Worm (Caenorhabditis elegans) whole organism, L4 larva: ENCODE data around the gene mrpl-36.
A peak's percentile ranks its signal among the peaks of the same experiment; 100 is the strongest.

Source experiments
- F10B5.3 ChIP-seq: sonication (generic microtip); optimal IDR thresholded peaks from 2 replicates; lab custom pipeline; 2016; ENCODE audit warnings: mild to moderate bottlenecking, missing genetic modification characterization, missing compliant biosample characterization
- F37D6.2 ChIP-seq: sonication (generic microtip); optimal IDR thresholded peaks from 2 replicates; lab custom pipeline; 2016; ENCODE audit warnings: mild to moderate bottlenecking, missing genetic modification characterization, missing compliant biosample characterization
- T20F7.1 ChIP-seq: fragments of 200-800 bp; sonication (Bioruptor generic); optimal IDR thresholded peaks from 2 replicates; lab custom pipeline; 2018; ENCODE audit warnings: mild to moderate bottlenecking, missing genetic modification characterization, missing compliant biosample characterization
- Y105C5A.15 ChIP-seq: fragments of 200-800 bp; sonication (Bioruptor generic); IDR thresholded peaks from 2 replicates; pipeline ENCODE4 v1.3.6; 2022; ENCODE audit warnings: missing genetic modification characterization, missing compliant biosample characterization
- Y48G9A.11 ChIP-seq: fragments of 200-800 bp; sonication (Bioruptor generic); IDR thresholded peaks from 2 replicates; pipeline ENCODE4 v1.3.6; 2022; ENCODE audit warnings: missing genetic modification reagents, missing genetic modification characterization, missing compliant biosample characterization
- Y75B8A.6 ChIP-seq: fragments of 200-800 bp; sonication (Bioruptor generic); IDR thresholded peaks from 2 replicates; pipeline ENCODE4 v1.3.6; 2022; ENCODE audit warnings: missing genetic modification reagents, missing genetic modification characterization, missing compliant biosample characterization
- ZK337.2 ChIP-seq: fragments of 200-800 bp; sonication (Bioruptor generic); IDR thresholded peaks from 2 replicates; pipeline ENCODE4 v1.3.6; 2022; ENCODE audit warnings: missing genetic modification reagents, missing genetic modification characterization, missing compliant biosample characterization
- aha-1 ChIP-seq: fragments of 150-350 bp; peaks from one replicate; lab custom pipeline; 2014; ENCODE audit warnings: missing biosample characterization, missing genetic modification characterization
- ama-1 ChIP-seq: fragments of 150-350 bp; optimal IDR thresholded peaks from 2 replicates; lab custom pipeline; 2014; ENCODE audit warnings: inconsistent platforms, mixed read lengths
- ceh-44 ChIP-seq: fragments of 200-800 bp; sonication (Bioruptor generic); IDR thresholded peaks from 2 replicates; pipeline ENCODE4 v1.3.6; 2022; ENCODE audit warnings: missing genetic modification reagents, missing genetic modification characterization, missing compliant biosample characterization
- daf-16 ChIP-seq, 3 experiments: sonication (generic microtip); optimal IDR thresholded peaks; 2 replicates each; lab custom pipeline; 2016 to 2017; ENCODE audit warnings: missing genetic modification characterization in 3 of 3, missing genetic modification reagents in 3 of 3, mild to moderate bottlenecking in 2 of 3, missing compliant biosample characterization in 2 of 3, missing biosample characterization in 1 of 3, moderate library complexity in 1 of 3
- dmd-8 ChIP-seq: fragments of 200-800 bp; sonication (Bioruptor generic); IDR thresholded peaks from 2 replicates; pipeline ENCODE4 v1.3.6; 2022; ENCODE audit warnings: missing genetic modification characterization, missing compliant biosample characterization
- egl-27 ChIP-seq: sonication (generic microtip); optimal IDR thresholded peaks from 3 replicates; lab custom pipeline; 2017; ENCODE audit warnings: missing biosample characterization, missing genetic modification reagents, missing genetic modification characterization
- gei-8 ChIP-seq: fragments of 200-800 bp; sonication (Bioruptor generic); optimal IDR thresholded peaks from 2 replicates; lab custom pipeline; 2018; ENCODE audit warnings: mild to moderate bottlenecking, missing genetic modification characterization, missing compliant biosample characterization
- hlh-30 ChIP-seq: sonication (generic microtip); optimal IDR thresholded peaks from 2 replicates; lab custom pipeline; 2017; ENCODE audit warnings: antibody characterized with exemption, mild to moderate bottlenecking, missing genetic modification characterization, missing compliant biosample characterization; ENCODE audit not compliant: insufficient read depth
- lin-1 ChIP-seq: fragments of 200-800 bp; sonication (Bioruptor generic); IDR thresholded peaks from 2 replicates; pipeline ENCODE4 v1.3.6; 2022; ENCODE audit warnings: missing genetic modification reagents, missing genetic modification characterization, missing compliant biosample characterization
- lin-38 ChIP-seq: fragments of 200-800 bp; sonication (Bioruptor generic); IDR thresholded peaks from 2 replicates; pipeline ENCODE4 v1.3.6; 2022; ENCODE audit warnings: missing genetic modification reagents, missing genetic modification characterization, missing compliant biosample characterization
- lin-39 ChIP-seq: fragments of 150-350 bp; optimal IDR thresholded peaks from 2 replicates; lab custom pipeline; 2014; ENCODE audit warnings: missing biosample characterization, missing genetic modification reagents, missing genetic modification characterization
- lir-3 ChIP-seq: sonication (generic microtip); optimal IDR thresholded peaks from 2 replicates; lab custom pipeline; 2016; ENCODE audit warnings: mild to moderate bottlenecking, missing genetic modification characterization, missing compliant biosample characterization
- madf-5 ChIP-seq, 2 experiments: fragments of 200-800 bp; sonication (Bioruptor generic); IDR thresholded peaks; 2 replicates each; pipeline ENCODE4 v1.3.6; 2022; ENCODE audit warnings: missing compliant biosample characterization in 2 of 2, missing genetic modification characterization in 2 of 2
- mdl-1 ChIP-seq, 2 experiments: fragments of 150-350 bp in 1 of 2; sonication (generic microtip) in 1 of 2; optimal IDR thresholded peaks; 2 replicates each; lab custom pipeline; 2014 to 2017; ENCODE audit warnings: missing biosample characterization in 2 of 2, missing genetic modification characterization in 2 of 2
- mdt-29 ChIP-seq: fragments of 200-800 bp; sonication (Bioruptor generic); IDR thresholded peaks from 2 replicates; pipeline ENCODE4 v1.3.6; 2022; ENCODE audit warnings: missing genetic modification reagents, missing genetic modification characterization, missing compliant biosample characterization
- mep-1 ChIP-seq: fragments of 150-350 bp; sonication (generic microtip); optimal IDR thresholded peaks from 3 replicates; lab custom pipeline; 2014; ENCODE audit warnings: missing biosample characterization, missing genetic modification characterization
- mes-2 ChIP-seq: sonication (generic microtip); optimal IDR thresholded peaks from 2 replicates; lab custom pipeline; 2016; ENCODE audit warnings: missing genotype, mild to moderate bottlenecking, missing genetic modification characterization, missing compliant biosample characterization; ENCODE audit not compliant: poor library complexity, severe bottlenecking
- nhr-25 ChIP-seq: sonication (generic microtip); optimal IDR thresholded peaks from 2 replicates; lab custom pipeline; 2017; ENCODE audit warnings: missing genetic modification characterization, mild to moderate bottlenecking, missing compliant biosample characterization, antibody characterized with exemption, moderate library complexity, borderline replicate concordance; ENCODE audit not compliant: insufficient read depth
- nhr-28 ChIP-seq: fragments of 150-350 bp; optimal IDR thresholded peaks from 2 replicates; lab custom pipeline; 2014; ENCODE audit warnings: missing biosample characterization, missing genetic modification characterization
- nhr-42 ChIP-seq: fragments of 200-800 bp; sonication (Bioruptor generic); IDR thresholded peaks from 2 replicates; pipeline ENCODE4 v1.3.6; 2022; ENCODE audit warnings: missing genetic modification characterization, missing compliant biosample characterization
- nhr-6 ChIP-seq: fragments of 150-350 bp; optimal IDR thresholded peaks from 2 replicates; lab custom pipeline; 2014; ENCODE audit warnings: missing biosample characterization, missing genetic modification characterization
- nhr-76 ChIP-seq: fragments of 150-350 bp; optimal IDR thresholded peaks from 2 replicates; lab custom pipeline; 2014; ENCODE audit warnings: missing biosample characterization, missing genetic modification characterization
- php-3 ChIP-seq: fragments of 200-800 bp; sonication (Bioruptor generic); IDR thresholded peaks from 2 replicates; pipeline ENCODE4 v1.3.6; 2022; ENCODE audit warnings: missing genetic modification reagents, missing genetic modification characterization, missing compliant biosample characterization
- pqm-1 ChIP-seq: sonication (generic microtip); optimal IDR thresholded peaks from 2 replicates; lab custom pipeline; 2017; ENCODE audit warnings: missing biosample characterization, missing genetic modification characterization
- rbr-2 ChIP-seq: sonication (generic microtip); optimal IDR thresholded peaks from 2 replicates; lab custom pipeline; 2016; ENCODE audit warnings: missing genotype, missing genetic modification characterization, missing compliant biosample characterization
- saeg-2 ChIP-seq: fragments of 200-800 bp; sonication (Bioruptor generic); IDR thresholded peaks from 2 replicates; pipeline ENCODE4 v1.3.6; 2022; ENCODE audit warnings: missing genetic modification reagents, missing genetic modification characterization, missing compliant biosample characterization
- sdz-12 ChIP-seq: fragments of 200-800 bp; sonication (Bioruptor generic); optimal IDR thresholded peaks from 2 replicates; lab custom pipeline; 2018; ENCODE audit warnings: mild to moderate bottlenecking, missing genetic modification characterization, missing compliant biosample characterization
- set-16 ChIP-seq: fragments of 200-800 bp; sonication (Bioruptor generic); IDR thresholded peaks from 2 replicates; pipeline ENCODE4 v1.3.6; 2022; ENCODE audit warnings: missing genetic modification reagents, missing genetic modification characterization, missing compliant biosample characterization
- snpc-1.2 ChIP-seq: fragments of 200-800 bp; sonication (Bioruptor generic); IDR thresholded peaks from 2 replicates; pipeline ENCODE4 v1.3.6; 2022; ENCODE audit warnings: missing genetic modification reagents, missing genetic modification characterization, missing compliant biosample characterization
- unc-130 ChIP-seq: sonication (generic microtip); optimal IDR thresholded peaks from 2 replicates; lab custom pipeline; 2016; ENCODE audit warnings: missing genetic modification reagents, missing genetic modification characterization, missing compliant biosample characterization
- vab-7 ChIP-seq: fragments of 200-800 bp; sonication (Bioruptor generic); IDR thresholded peaks from 2 replicates; pipeline ENCODE4 v1.3.6; 2022; ENCODE audit warnings: missing genetic modification reagents, missing genetic modification characterization, missing compliant biosample characterization
- zfp-3 ChIP-seq: fragments of 200-800 bp; sonication (Bioruptor generic); conservative IDR thresholded peaks from 2 replicates; pipeline ENCODE4 v1.3.6; 2022; ENCODE audit warnings: missing genetic modification reagents, missing genetic modification characterization, missing compliant biosample characterization
- zip-11 ChIP-seq: fragments of 200-800 bp; sonication (Bioruptor generic); IDR thresholded peaks from 2 replicates; pipeline ENCODE4 v1.3.6; 2022; ENCODE audit warnings: missing genetic modification characterization, missing compliant biosample characterization
- ztf-11 ChIP-seq: fragments of 150-350 bp; optimal IDR thresholded peaks from 2 replicates; lab custom pipeline; 2014; ENCODE audit warnings: missing biosample characterization, missing genetic modification characterization

Gene mrpl-36

ce11 chrIII:9853667-9854620, 6.0 kb upstream of the mrpl-36 start:
- TF ChIP-seq Y75B8A.6 (no peak), php-3 (0 out of 2 replicates have a peak, but pooled peaks have one; percentile 35), aha-1 (tag; lab: Kevin White, UChicago) (peak; percentile 1), Y105C5A.15 (0 out of 2 replicates have a peak, but pooled peaks have one; percentile 27), daf-16 (GFP tag; optimal IDR thresholded peaks at IDR 0.05; lab: Kevin White, UChicago) (no peak), daf-16 (tag; optimal IDR thresholded peaks at IDR 0.05; lab: Kevin White, UChicago) (peak; percentile 1), zfp-3 (GFP tag; lab: Robert Waterston, UW) (peak; percentile 59; the same call in 1 of the 2 replicates), ZK337.2 (GFP tag; lab: Robert Waterston, UW) (no peak), saeg-2 (GFP tag; lab: Robert Waterston, UW) (no peak), lin-38 (GFP tag; lab: Robert Waterston, UW) (peak; percentile 13; the same call in 1 of the 2 replicates), lin-1 (GFP tag; lab: Robert Waterston, UW) (0 out of 2 replicates have a peak, but pooled peaks have one; percentile 17), madf-5 (GFP tag; IDR thresholded peaks at IDR 0.05; lab: Robert Waterston, UW) (no peak), mes-2 (tag; lab: Kevin White, UChicago) (peak; percentile 18), mep-1 (tag; lab: Kevin White, UChicago) (peak; percentile 48), T20F7.1 (GFP tag; lab: Kevin White, UChicago) (peak; percentile 40)
- TF ChIP-seq, all 104 proteins: peak for 10

ce11 chrIII:9851547-9851946, 3.6 kb upstream of the mrpl-36 start, which contains the start of gene K11H3.3:
Gene K11H3.3 (plus strand): TSS chrIII:9851854.
- TF ChIP-seq aha-1 (tag; lab: Kevin White, UChicago): peak; percentile 54
- TF ChIP-seq ZK337.2 (GFP tag; lab: Robert Waterston, UW): no peak
- no peak for TF ChIP-seq Y105C5A.15
- TF ChIP-seq F10B5.3 (tag; lab: Kevin White, UChicago): no peak
- no peak for TF ChIP-seq F37D6.2 (tag; lab: Kevin White, UChicago)
- no peak for TF ChIP-seq nhr-42 (GFP tag; lab: Robert Waterston, UW)
- no peak for TF ChIP-seq zfp-3 (GFP tag; lab: Robert Waterston, UW)
- TF ChIP-seq rbr-2 (tag; lab: Kevin White, UChicago): no peak
- no peak for TF ChIP-seq madf-5 (GFP tag; IDR thresholded peaks at IDR 0.05; lab: Robert Waterston, UW)
- TF ChIP-seq zip-11 (GFP tag; lab: Robert Waterston, UW): no peak
- peak; percentile 8 for TF ChIP-seq mep-1 (tag; lab: Kevin White, UChicago)
- no peak for TF ChIP-seq snpc-1.2 (GFP tag; lab: Robert Waterston, UW)
- TF ChIP-seq unc-130 (GFP tag; lab: Kevin White, UChicago): no peak
- TF ChIP-seq pqm-1: no peak
- TF ChIP-seq nhr-6: no peak
- no peak for TF ChIP-seq ceh-44 (GFP tag; lab: Robert Waterston, UW)
- no peak for TF ChIP-seq lir-3 (tag; lab: Kevin White, UChicago)
- no peak for TF ChIP-seq vab-7
- no peak for TF ChIP-seq saeg-2 (GFP tag; lab: Robert Waterston, UW)
- no peak for TF ChIP-seq mdt-29 (GFP tag; lab: Robert Waterston, UW)
- TF ChIP-seq lin-39 (tag; lab: Kevin White, UChicago): no peak
- TF ChIP-seq dmd-8: no peak
- no peak for TF ChIP-seq ama-1
- no peak for TF ChIP-seq gei-8 (GFP tag; lab: Kevin White, UChicago)
- no peak for TF ChIP-seq daf-16 (GFP tag; optimal IDR thresholded peaks at IDR 0.05; lab: Kevin White, UChicago)
- TF ChIP-seq daf-16 (tag; optimal IDR thresholded peaks at IDR 0.05; lab: Kevin White, UChicago): no peak
- no peak for TF ChIP-seq Y48G9A.11 (GFP tag; lab: Robert Waterston, UW)
- TF ChIP-seq hlh-30: peak; percentile 13
- TF ChIP-seq nhr-25 (tag; lab: Kevin White, UChicago): no peak
- TF ChIP-seq nhr-28 (tag; lab: Kevin White, UChicago): no peak
- TF ChIP-seq mdl-1 (tag; optimal IDR thresholded peaks at IDR 0.05; lab: Kevin White, UChicago): no peak
- TF ChIP-seq ztf-11 (tag; lab: Kevin White, UChicago): no peak
- 0 out of 2 replicates have a peak, but pooled peaks have one; percentile 17 for TF ChIP-seq set-16 (GFP tag; lab: Robert Waterston, UW)
- TF ChIP-seq sdz-12 (GFP tag; lab: Kevin White, UChicago): no peak
- no peak for TF ChIP-seq egl-27 (tag; lab: Kevin White, UChicago)
- no peak for TF ChIP-seq nhr-76 (tag; lab: Kevin White, UChicago)
